Fruit fly (Drosophila melanogaster) S2 (cell line): Measurements from ENCODE around the gene CG14540.

Experiments used
- CG8478 ChIP-seq: fragments of >200 bp; optimal IDR thresholded peaks from 2 replicates; lab custom pipeline; 2018
- CTCF ChIP-seq, 2 experiments: fragments of >200 bp; optimal IDR thresholded peaks; 2 replicates each; lab custom pipeline; 2018

dm6 chr3R:25961694-25962093 is 2.6 kb downstream of the CG14540 start, which contains the start of gene boss:
- TF ChIP-seq CTCF (optimal IDR thresholded peaks at IDR 0.05; lab: Kevin White, UChicago), result no peak
- TF ChIP-seq CG8478 (lab: Kevin White, UChicago), result no peak
